Fruit fly (Drosophila melanogaster): ENCODE results near the gene jv.

Gene jv

dm6 chr3L:6589429-6590062 lies at the start of gene jv:
Gene jv (minus strand): TSS chr3L:6589479.
- TF ChIP-seq ttk (optimal IDR thresholded peaks at IDR 0.05) (no peak), Myc (optimal IDR thresholded peaks at IDR 0.05) (no peak), psq (optimal IDR thresholded peaks at IDR 0.05) (no peak), Sin3A (optimal IDR thresholded peaks at IDR 0.05) (no peak), insv (optimal IDR thresholded peaks at IDR 0.05) (no peak), h (optimal IDR thresholded peaks at IDR 0.05) (no peak)

dm6 chr3L:6623669-6624204 lies 34.5 kb upstream of the jv start, which contains the start of gene GluRIA:
Gene GluRIA (plus strand): TSS chr3L:6624032.
- TF ChIP-seq Sin3A (optimal IDR thresholded peaks at IDR 0.05): no peak
- TF ChIP-seq Myc (optimal IDR thresholded peaks at IDR 0.05): no peak
- no peak for TF ChIP-seq h (optimal IDR thresholded peaks at IDR 0.05)
- no peak for TF ChIP-seq insv (optimal IDR thresholded peaks at IDR 0.05)
- no peak for TF ChIP-seq psq (optimal IDR thresholded peaks at IDR 0.05)
- TF ChIP-seq ttk (optimal IDR thresholded peaks at IDR 0.05): no peak

DNA sequence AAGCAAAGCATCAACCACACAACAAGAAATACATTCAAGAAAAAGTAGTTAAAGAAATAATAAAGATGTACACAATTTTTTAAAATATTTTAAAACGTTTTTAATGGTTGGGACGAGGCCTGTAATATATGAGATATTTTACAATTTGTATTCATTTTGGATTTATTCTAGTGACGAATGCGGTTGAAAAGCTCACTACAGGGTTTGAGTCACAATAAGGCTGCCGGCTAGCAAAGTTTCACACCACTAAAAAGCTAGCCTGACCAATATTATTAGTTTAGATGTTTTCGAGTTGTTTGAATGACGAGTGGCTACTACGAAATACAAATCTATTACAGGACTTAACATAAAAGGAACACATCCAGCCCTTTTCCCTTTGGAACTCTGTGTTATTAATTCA lies 29.8 kb upstream of the jv start:
- TF ChIP-seq Sin3A (optimal IDR thresholded peaks at IDR 0.05) (no peak), h (optimal IDR thresholded peaks at IDR 0.05) (no peak), psq (optimal IDR thresholded peaks at IDR 0.05) (no peak)

dm6 chr3L:6615181-6615580 lies 25.9 kb upstream of the jv start:
- TF ChIP-seq h (optimal IDR thresholded peaks at IDR 0.05): no peak
- no peak for TF ChIP-seq ttk (optimal IDR thresholded peaks at IDR 0.05)
- TF ChIP-seq psq (optimal IDR thresholded peaks at IDR 0.05): no peak
- no peak for TF ChIP-seq insv (optimal IDR thresholded peaks at IDR 0.05)
- TF ChIP-seq Myc (optimal IDR thresholded peaks at IDR 0.05): no peak
- no peak for TF ChIP-seq Sin3A (optimal IDR thresholded peaks at IDR 0.05)

DNA sequence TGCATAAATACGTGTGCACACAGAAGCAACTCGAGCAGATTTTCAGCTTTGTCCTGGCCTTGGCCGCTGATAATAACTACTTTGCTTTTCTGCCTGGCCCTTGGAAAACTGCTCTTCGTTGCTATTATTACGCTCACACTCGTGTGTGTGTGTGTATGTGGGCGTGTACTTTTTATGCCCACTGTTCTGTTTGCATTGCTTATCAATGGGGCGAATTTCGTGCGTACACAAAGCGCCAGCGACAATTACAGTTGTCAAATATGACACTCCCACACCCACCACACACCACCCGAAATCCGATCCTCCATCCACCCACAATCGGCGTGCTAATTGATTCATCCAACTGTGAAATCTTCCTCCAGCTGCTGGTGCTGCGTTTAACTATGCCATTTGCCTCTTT lies 23.4 kb upstream of the jv start:
- no peak for TF ChIP-seq Myc (optimal IDR thresholded peaks at IDR 0.05)

DNA sequence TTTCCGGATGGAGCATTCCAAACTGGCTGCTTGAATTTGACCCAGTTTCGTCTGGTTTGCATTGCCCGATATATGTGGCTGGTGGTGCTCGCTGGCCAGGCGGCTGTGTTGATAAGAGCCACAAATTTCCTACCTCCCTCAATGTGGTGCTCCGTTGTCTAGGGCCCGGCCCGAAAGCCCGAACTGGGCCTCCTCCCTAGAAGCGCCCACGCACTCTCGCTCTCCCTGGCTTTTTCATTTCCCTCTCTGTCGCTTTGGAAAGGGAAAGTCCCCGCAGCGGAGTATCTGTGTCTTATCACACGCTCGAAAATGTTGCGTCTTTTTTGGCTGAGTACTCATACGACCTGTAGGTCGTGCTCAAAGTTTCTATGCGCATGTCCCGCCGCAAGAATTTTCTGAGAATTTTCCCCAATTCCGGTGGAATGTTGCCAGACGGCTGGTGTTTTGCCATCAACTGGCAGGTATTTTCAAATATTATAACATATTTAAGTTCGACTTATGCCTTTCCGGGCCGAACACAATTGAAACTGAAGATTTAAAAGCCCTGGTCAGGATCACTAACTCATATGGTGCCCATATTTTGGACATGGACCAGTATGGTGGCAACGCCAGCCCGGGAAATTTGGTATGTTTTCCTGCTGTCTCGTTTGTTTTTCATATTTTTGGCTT lies 19.7 kb upstream of the jv start, which contains the start of gene axed:
Gene axed, plus strand, starts transcription at position 442 of the 669 bp plus-strand sequence.
- TF ChIP-seq Sin3A (optimal IDR thresholded peaks at IDR 0.05) (no peak), psq (optimal IDR thresholded peaks at IDR 0.05) (no peak), h (optimal IDR thresholded peaks at IDR 0.05) (no peak), ttk (optimal IDR thresholded peaks at IDR 0.05) (no peak), insv (optimal IDR thresholded peaks at IDR 0.05) (no peak), Myc (optimal IDR thresholded peaks at IDR 0.05) (no peak)

- TF ChIP-seq Myc (optimal IDR thresholded peaks at IDR 0.05): no peak
- TF ChIP-seq ttk (optimal IDR thresholded peaks at IDR 0.05): no peak
- no peak for TF ChIP-seq insv (optimal IDR thresholded peaks at IDR 0.05)
- no peak for TF ChIP-seq h (optimal IDR thresholded peaks at IDR 0.05)
- no peak for TF ChIP-seq psq (optimal IDR thresholded peaks at IDR 0.05)
- TF ChIP-seq Sin3A (optimal IDR thresholded peaks at IDR 0.05): no peak
Observed at dm6 chr3L:6605925-6606324, 16.6 kb upstream of the jv start, which contains the start of gene zpg. Gene zpg (minus strand): TSS chr3L:6606032.

dm6 chr3L:6603266-6603734 lies 14.0 kb upstream of the jv start, which contains the start of the genes ndl and Rexo5:
Gene ndl (minus strand): TSS chr3L:6603366.
Gene Rexo5 (plus strand): TSS chr3L:6603684.
- no peak for TF ChIP-seq Sin3A (optimal IDR thresholded peaks at IDR 0.05)
- TF ChIP-seq psq (optimal IDR thresholded peaks at IDR 0.05): no peak
- TF ChIP-seq ttk (optimal IDR thresholded peaks at IDR 0.05): no peak
- TF ChIP-seq h (optimal IDR thresholded peaks at IDR 0.05): no peak

DNA sequence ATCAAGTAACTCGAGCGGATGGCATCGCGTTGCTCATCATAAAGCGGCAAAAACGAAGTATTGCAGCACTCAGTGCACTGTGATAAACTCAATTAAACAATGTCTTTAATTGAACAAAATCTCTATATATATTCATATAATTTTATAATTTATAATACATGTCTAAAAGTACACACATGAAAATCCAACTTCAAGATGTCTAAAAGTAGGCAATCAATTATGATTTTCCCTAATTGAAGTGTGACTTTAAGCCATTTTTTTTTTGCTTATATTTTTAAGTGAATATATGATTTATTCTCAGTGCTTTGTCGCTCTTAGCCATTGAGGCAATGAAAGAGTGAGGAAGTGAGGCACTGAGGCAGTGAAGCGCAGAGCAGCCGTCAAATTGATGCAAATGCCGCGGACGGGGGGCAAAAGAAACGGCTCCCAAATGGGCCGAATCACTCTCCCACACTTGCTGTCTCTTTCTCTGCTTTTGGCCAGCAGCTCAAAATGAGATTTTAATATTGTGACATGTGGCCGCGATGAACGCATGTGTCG lies 11.9 kb downstream of the jv start:
- TF ChIP-seq ttk (optimal IDR thresholded peaks at IDR 0.05) (no peak), insv (optimal IDR thresholded peaks at IDR 0.05) (no peak), Myc (optimal IDR thresholded peaks at IDR 0.05) (no peak), Sin3A (optimal IDR thresholded peaks at IDR 0.05) (no peak)

DNA sequence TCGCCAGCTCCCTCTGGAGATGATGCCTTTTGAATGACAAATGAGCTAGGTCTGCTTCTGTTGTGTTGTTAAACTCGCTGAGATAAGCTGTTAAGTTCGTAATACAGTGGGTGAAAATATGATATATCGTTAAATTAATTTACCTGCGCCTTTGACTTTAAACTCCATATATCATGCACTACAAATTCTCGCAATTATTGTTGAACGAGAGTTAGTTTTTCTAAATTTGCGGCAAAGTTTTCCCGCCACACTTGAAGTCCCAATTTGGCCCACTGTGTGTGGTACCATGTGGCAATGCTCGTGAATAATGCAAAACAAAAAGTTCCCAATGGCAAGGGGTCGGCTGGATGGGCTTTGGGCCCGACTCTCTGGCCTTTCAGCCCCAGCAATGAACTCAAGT lies 12.6 kb downstream of the jv start:
- TF ChIP-seq ttk (optimal IDR thresholded peaks at IDR 0.05): no peak
- no peak for TF ChIP-seq Myc (optimal IDR thresholded peaks at IDR 0.05)
- no peak for TF ChIP-seq h (optimal IDR thresholded peaks at IDR 0.05)
- TF ChIP-seq Sin3A (optimal IDR thresholded peaks at IDR 0.05): no peak
- TF ChIP-seq psq (optimal IDR thresholded peaks at IDR 0.05): no peak
- TF ChIP-seq insv (optimal IDR thresholded peaks at IDR 0.05): no peak

DNA sequence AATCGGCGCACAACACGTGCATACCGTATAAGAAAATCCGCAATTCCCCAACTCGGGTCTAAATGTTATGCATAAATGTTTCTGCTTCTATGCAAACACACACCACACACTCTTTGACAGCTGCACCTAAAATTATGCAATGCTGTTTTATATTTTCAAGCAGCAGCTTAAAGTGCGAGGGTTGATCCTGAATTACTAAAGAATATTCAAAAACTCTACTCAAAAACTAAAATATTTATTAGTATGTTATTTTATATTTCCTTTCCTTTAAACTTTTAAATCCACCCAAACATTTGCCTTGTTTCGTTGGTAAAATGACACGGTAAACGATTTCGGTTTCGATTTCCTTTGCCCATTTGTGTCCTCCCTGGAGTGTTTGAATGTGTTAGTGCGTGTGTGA lies 28.2 kb downstream of the jv start:
- TF ChIP-seq h (optimal IDR thresholded peaks at IDR 0.05): no peak
- no peak for TF ChIP-seq psq (optimal IDR thresholded peaks at IDR 0.05)
- no peak for TF ChIP-seq ttk (optimal IDR thresholded peaks at IDR 0.05)
- no peak for TF ChIP-seq insv (optimal IDR thresholded peaks at IDR 0.05)
- no peak for TF ChIP-seq Myc (optimal IDR thresholded peaks at IDR 0.05)
- no peak for TF ChIP-seq Sin3A (optimal IDR thresholded peaks at IDR 0.05)

dm6 chr3L:6558516-6558915 lies 30.8 kb downstream of the jv start:
- TF ChIP-seq h (optimal IDR thresholded peaks at IDR 0.05): no peak
- TF ChIP-seq Myc (optimal IDR thresholded peaks at IDR 0.05): no peak
- no peak for TF ChIP-seq ttk (optimal IDR thresholded peaks at IDR 0.05)
- no peak for TF ChIP-seq Sin3A (optimal IDR thresholded peaks at IDR 0.05)
- no peak for TF ChIP-seq insv (optimal IDR thresholded peaks at IDR 0.05)
- no peak for TF ChIP-seq psq (optimal IDR thresholded peaks at IDR 0.05)
